Worm (Caenorhabditis elegans): ENCODE measurements around the gene spp-29.

- TF ChIP-seq skn-1 (tag; optimal IDR thresholded peaks at IDR 0.05) (no peak), fkh-10 (GFP tag; optimal IDR thresholded peaks at IDR 0.05) (no peak), aha-1 (tag) (peak; percentile 40), egl-27 (tag; optimal IDR thresholded peaks at IDR 0.05) (no peak)
Measured at ce11 chrV:17662260-17662659, 34.4 kb downstream of the spp-29 start.

Data from whole organism, L4 larva.